Fruit fly (Drosophila melanogaster) whole organism, embryonic: ENCODE results near the gene yellow-g.

Experiments used
- CG13894 ChIP-seq: fragments of 200-800 bp; sonication (Bioruptor generic); optimal IDR thresholded peaks from 3 replicates; lab custom pipeline; 2018; ENCODE audit warnings: missing biosample characterization, mild to moderate bottlenecking, missing genetic modification characterization, moderate library complexity
- CG18011 ChIP-seq: fragments of 200-800 bp; sonication (Bioruptor generic); optimal IDR thresholded peaks from 2 replicates; lab custom pipeline; 2017; ENCODE audit warnings: missing biosample characterization, missing genetic modification characterization, mild to moderate bottlenecking, moderate library complexity, missing genotype
- CG2116 ChIP-seq: fragments of 200-800 bp; sonication (Bioruptor generic); optimal IDR thresholded peaks from 3 replicates; lab custom pipeline; 2018; ENCODE audit warnings: missing biosample characterization, mild to moderate bottlenecking, missing genetic modification characterization
- CG3065 ChIP-seq: fragments of 200-800 bp; sonication (Bioruptor generic); optimal IDR thresholded peaks from 2 replicates; lab custom pipeline; 2016; ENCODE audit warnings: missing biosample characterization, missing genetic modification characterization
- CG6854 ChIP-seq: fragments of 200-800 bp; sonication (Bioruptor generic); optimal IDR thresholded peaks from 3 replicates; lab custom pipeline; 2017; ENCODE audit warnings: missing biosample characterization, mild to moderate bottlenecking, missing genetic modification characterization
- CG7271 ChIP-seq: fragments of 200-800 bp; sonication (Bioruptor generic); optimal IDR thresholded peaks from 2 replicates; lab custom pipeline; 2018; ENCODE audit warnings: missing biosample characterization, mild to moderate bottlenecking, missing genetic modification characterization, moderate library complexity
- Dfd ChIP-seq, 2 experiments: fragments of >200 bp; optimal IDR thresholded peaks; 2 replicates each; lab custom pipeline; 2017; ENCODE audit warnings: missing biosample characterization in 2 of 2, missing genetic modification characterization in 2 of 2
- Nf-YC ChIP-seq: fragments of 200-800 bp; optimal IDR thresholded peaks from 3 replicates; lab custom pipeline; 2019; ENCODE audit warnings: missing biosample characterization, mild to moderate bottlenecking, missing genetic modification characterization, moderate library complexity
- Xbp1 ChIP-seq: fragments of 200-800 bp; sonication (Bioruptor generic); optimal IDR thresholded peaks from 3 replicates; lab custom pipeline; 2016; ENCODE audit warnings: missing biosample characterization, mild to moderate bottlenecking, missing genetic modification characterization
- hb ChIP-seq: fragments of 200-800 bp; sonication (Bioruptor generic); IDR thresholded peaks from 3 replicates; pipeline ENCODE4 v1.3.6; 2022; ENCODE audit warnings: missing biosample characterization, missing genetic modification characterization; ENCODE audit not compliant: partially characterized antibody
- sug ChIP-seq: fragments of 200-800 bp; optimal IDR thresholded peaks from 2 replicates; lab custom pipeline; 2019; ENCODE audit warnings: missing biosample characterization, mild to moderate bottlenecking, missing genetic modification characterization, moderate library complexity
- usp ChIP-seq: fragments of >200 bp; optimal IDR thresholded peaks from 2 replicates; lab custom pipeline; 2017; ENCODE audit warnings: missing biosample characterization, missing genetic modification characterization

DNA sequence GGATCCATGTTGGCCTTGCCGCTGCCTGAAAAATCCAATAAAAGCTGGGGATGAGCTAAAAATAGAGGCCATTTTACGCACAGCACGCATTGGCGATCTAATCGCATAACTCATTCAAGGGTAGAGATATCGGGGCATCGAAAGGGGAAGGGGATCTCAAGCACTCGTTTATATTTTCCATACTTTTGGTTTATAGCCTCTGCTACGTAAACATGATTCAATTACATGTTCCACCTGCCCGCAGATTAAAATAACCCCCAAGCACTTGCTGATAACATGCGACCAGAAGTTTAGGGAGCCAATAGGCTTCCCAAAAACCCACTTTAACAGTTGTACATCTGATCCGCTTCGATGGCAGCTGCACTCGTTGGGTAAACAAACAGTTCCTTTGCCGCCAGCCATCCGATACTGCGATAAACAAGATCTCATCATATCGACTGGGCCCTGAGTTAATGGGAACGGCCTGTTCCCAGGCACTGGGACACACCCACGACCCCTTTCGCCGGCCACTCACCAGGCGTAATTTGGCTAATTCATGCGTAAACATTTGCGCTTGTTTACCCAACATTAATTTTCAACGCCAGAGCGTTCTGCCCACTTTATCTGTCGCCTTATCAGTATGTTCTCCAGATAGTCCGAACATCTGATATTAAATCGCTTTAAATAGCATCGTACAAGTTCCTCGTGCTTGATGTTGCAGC is 18.5 kb downstream of the yellow-g start:
- TF ChIP-seq usp (no peak), CG2116 (GFP tag; lab: Kevin White, UChicago) (no peak), CG13894 (no peak), Dfd (GFP tag; optimal IDR thresholded peaks at IDR 0.05; lab: Kevin White, UChicago) (no peak), CG18011 (GFP tag; lab: Kevin White, UChicago) (no peak), CG6854 (GFP tag; lab: Kevin White, UChicago) (no peak), Xbp1 (GFP tag; lab: Kevin White, UChicago) (no peak), Nf-YC (tag; lab: Kevin White, UChicago) (peak; percentile 1), CG3065 (GFP tag; lab: Kevin White, UChicago) (no peak), sug (peak; percentile 94), hb (GFP tag; lab: Robert Waterston, UW) (no peak), CG7271 (tag; lab: Kevin White, UChicago) (no peak)
